Worm (Caenorhabditis elegans) whole organism, L4 larva: Measurements from ENCODE around the gene ect-2.

ENCODE experiments used
- T20F7.1 ChIP-seq: fragments of 200-800 bp; sonication (Bioruptor generic); optimal IDR thresholded peaks from 2 replicates; lab custom pipeline; 2018; ENCODE audit warnings: mild to moderate bottlenecking, missing genetic modification characterization, missing compliant biosample characterization
- Y105C5A.15 ChIP-seq: fragments of 200-800 bp; sonication (Bioruptor generic); IDR thresholded peaks from 2 replicates; pipeline ENCODE4 v1.3.6; 2022; ENCODE audit warnings: missing genetic modification characterization, missing compliant biosample characterization
- Y5F2A.4 ChIP-seq: fragments of 200-800 bp; sonication (Bioruptor generic); optimal IDR thresholded peaks from 2 replicates; lab custom pipeline; 2018; ENCODE audit warnings: mild to moderate bottlenecking, missing genetic modification characterization, missing compliant biosample characterization
- aha-1 ChIP-seq: fragments of 150-350 bp; peaks from one replicate; lab custom pipeline; 2014; ENCODE audit warnings: missing biosample characterization, missing genetic modification characterization
- ama-1 ChIP-seq: fragments of 150-350 bp; optimal IDR thresholded peaks from 2 replicates; lab custom pipeline; 2014; ENCODE audit warnings: inconsistent platforms, mixed read lengths
- ceh-20 ChIP-seq: fragments of 200-800 bp; sonication (Bioruptor generic); IDR thresholded peaks from 2 replicates; pipeline ENCODE4 v1.3.6; 2022; ENCODE audit warnings: missing genetic modification reagents, missing genetic modification characterization, missing compliant biosample characterization
- ceh-44 ChIP-seq: fragments of 200-800 bp; sonication (Bioruptor generic); IDR thresholded peaks from 2 replicates; pipeline ENCODE4 v1.3.6; 2022; ENCODE audit warnings: missing genetic modification reagents, missing genetic modification characterization, missing compliant biosample characterization
- ceh-62 ChIP-seq: sonication (generic microtip); optimal IDR thresholded peaks from 2 replicates; lab custom pipeline; 2017; ENCODE audit warnings: missing biosample characterization, missing genetic modification characterization
- ceh-82 ChIP-seq: sonication (generic microtip); optimal IDR thresholded peaks from 2 replicates; lab custom pipeline; 2017; ENCODE audit warnings: missing biosample characterization, missing genetic modification characterization
- ces-1 ChIP-seq: fragments of 150-350 bp; sonication (generic microtip); optimal IDR thresholded peaks from 4 replicates; lab custom pipeline; 2014; ENCODE audit warnings: missing biosample characterization, missing genetic modification reagents, missing genetic modification characterization
- ctbp-1 ChIP-seq: fragments of 200-800 bp; sonication (Bioruptor generic); IDR thresholded peaks from 2 replicates; pipeline ENCODE4 v1.3.6; 2022; ENCODE audit warnings: missing genetic modification reagents, missing genetic modification characterization, missing compliant biosample characterization
- dmd-8 ChIP-seq: fragments of 200-800 bp; sonication (Bioruptor generic); IDR thresholded peaks from 2 replicates; pipeline ENCODE4 v1.3.6; 2022; ENCODE audit warnings: missing genetic modification characterization, missing compliant biosample characterization
- dpl-1 ChIP-seq: fragments of 150-350 bp; optimal IDR thresholded peaks from 2 replicates; lab custom pipeline; 2014; ENCODE audit warnings: missing biosample characterization, missing genetic modification reagents, missing genetic modification characterization
- dve-1 ChIP-seq: sonication (generic microtip); optimal IDR thresholded peaks from 2 replicates; lab custom pipeline; 2017; ENCODE audit warnings: antibody characterized with exemption, mild to moderate bottlenecking, missing genetic modification characterization, missing compliant biosample characterization; ENCODE audit not compliant: insufficient read depth
- egl-27 ChIP-seq: sonication (generic microtip); optimal IDR thresholded peaks from 3 replicates; lab custom pipeline; 2017; ENCODE audit warnings: missing biosample characterization, missing genetic modification reagents, missing genetic modification characterization
- egl-43 ChIP-seq: fragments of 200-800 bp; sonication (Bioruptor generic); IDR thresholded peaks from 2 replicates; pipeline ENCODE4 v1.3.6; 2022; ENCODE audit warnings: missing genetic modification reagents, missing genetic modification characterization, missing compliant biosample characterization
- fkh-10 ChIP-seq: fragments of 150-350 bp; optimal IDR thresholded peaks from 2 replicates; lab custom pipeline; 2014; ENCODE audit warnings: missing biosample characterization, missing genetic modification reagents, missing genetic modification characterization
- fos-1 ChIP-seq: fragments of 150-350 bp; optimal IDR thresholded peaks from 2 replicates; lab custom pipeline; 2014; ENCODE audit warnings: missing biosample characterization, missing genetic modification characterization
- jun-1 ChIP-seq: fragments of 150-350 bp; optimal IDR thresholded peaks from 2 replicates; lab custom pipeline; 2014; ENCODE audit warnings: missing biosample characterization, missing genetic modification reagents, missing genetic modification characterization
- lin-13 ChIP-seq: fragments of 150-350 bp; optimal IDR thresholded peaks from 2 replicates; lab custom pipeline; 2014; ENCODE audit warnings: missing biosample characterization, missing genetic modification reagents, missing genetic modification characterization
- lin-39 ChIP-seq: fragments of 150-350 bp; optimal IDR thresholded peaks from 2 replicates; lab custom pipeline; 2014; ENCODE audit warnings: missing biosample characterization, missing genetic modification reagents, missing genetic modification characterization
- lir-3 ChIP-seq: sonication (generic microtip); optimal IDR thresholded peaks from 2 replicates; lab custom pipeline; 2016; ENCODE audit warnings: mild to moderate bottlenecking, missing genetic modification characterization, missing compliant biosample characterization
- lsy-2 ChIP-seq, 2 experiments: fragments of 150-350 bp in 1 of 2; sonication (generic microtip) in 1 of 2; optimal IDR thresholded peaks; 2 replicates each; lab custom pipeline; 2014 to 2017; ENCODE audit warnings: missing biosample characterization in 2 of 2, missing genetic modification characterization in 2 of 2
- madf-5 ChIP-seq, 2 experiments: fragments of 200-800 bp; sonication (Bioruptor generic); IDR thresholded peaks; 2 replicates each; pipeline ENCODE4 v1.3.6; 2022; ENCODE audit warnings: missing compliant biosample characterization in 2 of 2, missing genetic modification characterization in 2 of 2
- mdl-1 ChIP-seq, 2 experiments: fragments of 150-350 bp in 1 of 2; sonication (generic microtip) in 1 of 2; optimal IDR thresholded peaks; 2 replicates each; lab custom pipeline; 2014 to 2017; ENCODE audit warnings: missing biosample characterization in 2 of 2, missing genetic modification characterization in 2 of 2
- mes-2 ChIP-seq: sonication (generic microtip); optimal IDR thresholded peaks from 2 replicates; lab custom pipeline; 2016; ENCODE audit warnings: missing genotype, mild to moderate bottlenecking, missing genetic modification characterization, missing compliant biosample characterization; ENCODE audit not compliant: poor library complexity, severe bottlenecking
- mxl-3 ChIP-seq: fragments of 200-800 bp; sonication (Bioruptor generic); optimal IDR thresholded peaks from 2 replicates; lab custom pipeline; 2018; ENCODE audit warnings: mild to moderate bottlenecking, missing genetic modification characterization, missing compliant biosample characterization
- nhr-102 ChIP-seq: sonication (generic microtip); optimal IDR thresholded peaks from 2 replicates; lab custom pipeline; 2016; ENCODE audit warnings: mild to moderate bottlenecking, missing genetic modification characterization, moderate library complexity, missing compliant biosample characterization
- nhr-11 ChIP-seq: fragments of 150-350 bp; optimal IDR thresholded peaks from 2 replicates; lab custom pipeline; 2014; ENCODE audit warnings: missing biosample characterization, missing genetic modification characterization
- nhr-25 ChIP-seq: sonication (generic microtip); optimal IDR thresholded peaks from 2 replicates; lab custom pipeline; 2017; ENCODE audit warnings: missing genetic modification characterization, mild to moderate bottlenecking, missing compliant biosample characterization, antibody characterized with exemption, moderate library complexity, borderline replicate concordance; ENCODE audit not compliant: insufficient read depth
- nhr-48 ChIP-seq: sonication (generic microtip); optimal IDR thresholded peaks from 2 replicates; lab custom pipeline; 2016; ENCODE audit warnings: mild to moderate bottlenecking, missing genetic modification characterization, missing compliant biosample characterization
- nhr-77 ChIP-seq: fragments of 150-350 bp; optimal IDR thresholded peaks from 2 replicates; lab custom pipeline; 2014; ENCODE audit warnings: missing biosample characterization, missing genetic modification characterization
- php-3 ChIP-seq: fragments of 200-800 bp; sonication (Bioruptor generic); IDR thresholded peaks from 2 replicates; pipeline ENCODE4 v1.3.6; 2022; ENCODE audit warnings: missing genetic modification reagents, missing genetic modification characterization, missing compliant biosample characterization
- rbr-2 ChIP-seq: sonication (generic microtip); optimal IDR thresholded peaks from 2 replicates; lab custom pipeline; 2016; ENCODE audit warnings: missing genotype, missing genetic modification characterization, missing compliant biosample characterization
- sdz-12 ChIP-seq: fragments of 200-800 bp; sonication (Bioruptor generic); optimal IDR thresholded peaks from 2 replicates; lab custom pipeline; 2018; ENCODE audit warnings: mild to moderate bottlenecking, missing genetic modification characterization, missing compliant biosample characterization
- snpc-1.2 ChIP-seq: fragments of 200-800 bp; sonication (Bioruptor generic); IDR thresholded peaks from 2 replicates; pipeline ENCODE4 v1.3.6; 2022; ENCODE audit warnings: missing genetic modification reagents, missing genetic modification characterization, missing compliant biosample characterization
- snpc-4 ChIP-seq: fragments of 150-350 bp; optimal IDR thresholded peaks from 2 replicates; lab custom pipeline; 2014; ENCODE audit warnings: missing biosample characterization, missing genetic modification characterization
- tag-97 ChIP-seq: fragments of 200-800 bp; sonication (Bioruptor generic); IDR thresholded peaks from 2 replicates; pipeline ENCODE4 v1.3.6; 2022; ENCODE audit warnings: missing genetic modification characterization, missing compliant biosample characterization
- unc-62 ChIP-seq, 3 experiments: fragments of 150-350 bp in 1 of 3; sonication (generic microtip); optimal IDR thresholded peaks in 2 of 3; peaks in 1 of 3; 1 replicate in 1 of 3; 2 replicates in 2 of 3; lab custom pipeline; 2014 to 2017; ENCODE audit warnings: missing biosample characterization in 3 of 3, missing genetic modification characterization in 3 of 3, missing genetic modification reagents in 3 of 3, missing genotype in 1 of 3
- zip-2 ChIP-seq: fragments of 150-350 bp; optimal IDR thresholded peaks from 2 replicates; lab custom pipeline; 2014; ENCODE audit warnings: missing biosample characterization, missing genetic modification characterization

The ect-2 gene

DNA sequence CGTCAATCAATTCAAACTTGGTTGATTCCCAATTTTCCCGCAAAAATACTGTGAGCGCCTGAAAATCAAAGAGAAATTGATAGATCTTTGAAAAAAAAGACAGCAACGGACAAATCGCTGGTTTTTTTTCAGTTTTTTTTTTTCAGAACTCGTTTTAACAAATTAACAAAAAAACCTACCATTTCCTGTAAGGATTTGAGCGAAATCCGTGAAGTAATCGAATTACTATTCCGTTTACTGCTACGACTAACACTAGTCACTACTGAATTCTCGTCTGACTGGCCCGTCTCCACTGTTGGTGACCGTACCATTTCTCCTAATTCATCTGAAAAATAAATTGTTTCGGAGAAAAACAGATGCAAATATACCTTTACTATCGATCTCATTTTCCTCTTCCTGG, 24.3 kb downstream of the ect-2 start:
- TF ChIP-seq aha-1 (tag; lab: Kevin White, UChicago): peak; percentile 92
- peak in 1 of 2 experiments; percentile 10 for TF ChIP-seq unc-62 (GFP tag; optimal IDR thresholded peaks at IDR 0.05 in 1 of 2; lab: Kevin White, UChicago)
- no peak for TF ChIP-seq unc-62 (tag; optimal IDR thresholded peaks at IDR 0.05; lab: Kevin White, UChicago)
- TF ChIP-seq jun-1 (tag; lab: Kevin White, UChicago): no peak
- TF ChIP-seq nhr-102 (tag; lab: Kevin White, UChicago): no peak

DNA sequence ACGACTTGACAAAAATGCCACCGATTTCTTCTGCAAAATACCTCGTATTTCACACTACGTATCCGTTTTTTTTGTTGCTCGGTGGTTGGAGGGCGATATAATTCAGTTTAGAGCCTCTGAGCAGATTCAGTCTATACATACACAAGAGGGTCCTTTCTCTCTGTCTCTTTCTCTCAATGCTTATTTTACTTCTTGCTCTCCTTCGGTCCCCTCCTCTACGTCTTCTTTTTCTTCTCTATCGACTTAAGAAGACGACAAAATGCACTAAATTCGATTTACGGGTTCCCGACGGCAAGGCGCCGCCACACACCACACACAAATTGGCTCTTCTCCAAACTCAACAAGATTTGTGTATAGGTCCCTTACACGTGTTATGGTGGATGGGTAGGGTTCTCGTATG, 24.8 kb downstream of the ect-2 start:
- TF ChIP-seq sdz-12 (GFP tag; lab: Kevin White, UChicago) (no peak), php-3 (GFP tag; lab: Robert Waterston, UW) (no peak), ceh-82 (no peak), nhr-77 (tag; lab: Kevin White, UChicago) (no peak), tag-97 (GFP tag; lab: Robert Waterston, UW) (no peak), dmd-8 (GFP tag; lab: Robert Waterston, UW) (no peak), Y105C5A.15 (GFP tag; lab: Robert Waterston, UW) (no peak), snpc-1.2 (GFP tag; lab: Robert Waterston, UW) (no peak), ama-1 (lab: Kevin White, UChicago) (no peak), lin-13 (no peak), lsy-2 (tag; optimal IDR thresholded peaks at IDR 0.05; lab: Kevin White, UChicago) (peak in 1 of 2 experiments; percentile 14), T20F7.1 (GFP tag; lab: Kevin White, UChicago) (no peak), nhr-102 (tag; lab: Kevin White, UChicago) (no peak), ceh-44 (no peak), rbr-2 (tag; lab: Kevin White, UChicago) (no peak), jun-1 (tag; lab: Kevin White, UChicago) (no peak), mdl-1 (tag; optimal IDR thresholded peaks at IDR 0.05; lab: Kevin White, UChicago) (no peak), egl-43 (GFP tag; lab: Robert Waterston, UW) (no peak), ces-1 (GFP tag; lab: Kevin White, UChicago) (peak; percentile 88), unc-62 (GFP tag; optimal IDR thresholded peaks at IDR 0.05 in 1 of 2; lab: Kevin White, UChicago) (no peak), unc-62 (tag; optimal IDR thresholded peaks at IDR 0.05; lab: Kevin White, UChicago) (no peak), nhr-11 (tag; lab: Kevin White, UChicago) (no peak), lin-39 (tag; lab: Kevin White, UChicago) (no peak), mes-2 (no peak), ctbp-1 (GFP tag; lab: Robert Waterston, UW) (peak; percentile 73), lir-3 (no peak), snpc-4 (no peak), aha-1 (tag; lab: Kevin White, UChicago) (peak; percentile 26), fkh-10 (peak; percentile 86)

DNA sequence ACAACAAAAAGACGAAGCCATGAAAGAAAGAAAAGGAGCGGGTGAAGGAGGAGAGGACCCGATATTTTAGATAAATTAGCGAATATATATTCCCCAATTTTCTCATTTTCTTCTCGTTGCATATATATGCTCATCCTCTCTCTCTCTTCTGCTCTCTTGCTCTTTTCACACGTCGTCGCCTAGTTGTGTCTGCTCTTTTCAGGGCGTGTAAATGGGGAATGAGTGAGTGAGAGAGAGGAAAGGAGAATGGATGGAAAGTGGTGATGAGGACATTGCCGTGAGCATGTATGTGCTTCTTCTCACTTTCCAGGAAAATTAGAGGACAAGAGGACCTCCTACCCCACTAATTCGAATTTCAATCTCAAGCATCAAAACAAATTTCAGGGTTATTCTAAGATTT, 28.3 kb downstream of the ect-2 start:
- TF ChIP-seq Y5F2A.4 (GFP tag; lab: Kevin White, UChicago) (no peak), ceh-20 (GFP tag; lab: Robert Waterston, UW) (no peak), ceh-62 (tag; lab: Kevin White, UChicago) (no peak), egl-27 (no peak), nhr-48 (tag; lab: Kevin White, UChicago) (no peak), nhr-25 (no peak), fos-1 (tag; lab: Kevin White, UChicago) (no peak), lin-39 (tag; lab: Kevin White, UChicago) (no peak), ceh-82 (no peak), dve-1 (tag; lab: Kevin White, UChicago) (no peak), lsy-2 (tag; optimal IDR thresholded peaks at IDR 0.05; lab: Kevin White, UChicago) (no peak), dpl-1 (GFP tag; lab: Kevin White, UChicago) (no peak), zip-2 (tag; lab: Kevin White, UChicago) (no peak), madf-5 (GFP tag; IDR thresholded peaks at IDR 0.05; lab: Robert Waterston, UW) (no peak), mxl-3 (GFP tag; lab: Kevin White, UChicago) (no peak)
